Worm (Caenorhabditis elegans) whole organism, dauer: Measurements from ENCODE around the gene F22B5.10.

Experiments
- unc-62 ChIP-seq: sonication (generic microtip); optimal IDR thresholded peaks from 2 replicates; lab custom pipeline; 2017; ENCODE audit warnings: missing biosample characterization, missing genetic modification reagents, missing genetic modification characterization

F22B5.10 gene

ce11 chrII:8446731-8447130 lies 20.2 kb upstream of the F22B5.10 start, which contains the start of gene cut-3:
Gene cut-3, minus strand, starts transcription at chrII:8446831.
- no peak for TF ChIP-seq unc-62 (GFP tag; lab: Kevin White, UChicago)

ce11 chrII:8449660-8450118 lies 17.3 kb upstream of the F22B5.10 start, which contains the start of gene F22B5.4:
Gene F22B5.4, plus strand, starts transcription at chrII:8449710.
- TF ChIP-seq unc-62 (GFP tag; lab: Kevin White, UChicago), result no peak

- no peak for TF ChIP-seq unc-62 (GFP tag; lab: Kevin White, UChicago)
These were observed 16.2 kb upstream of the F22B5.10 start for ce11 chrII:8450750-8451149.

ce11 chrII:8451425-8451824 lies 15.5 kb upstream of the F22B5.10 start:
- no peak for TF ChIP-seq unc-62 (GFP tag; lab: Kevin White, UChicago)

ce11 chrII:8454513-8454912 lies 12.5 kb upstream of the F22B5.10 start, which contains the start of gene F22B5.5:
Gene F22B5.5, minus strand, starts transcription at chrII:8454613.
- no peak for TF ChIP-seq unc-62 (GFP tag; lab: Kevin White, UChicago)

ce11 chrII:8456094-8456493 lies 10.9 kb upstream of the F22B5.10 start, which contains the start of gene F22B5.6:
Gene F22B5.6, minus strand, starts transcription at chrII:8456194.
- no peak for TF ChIP-seq unc-62 (GFP tag; lab: Kevin White, UChicago)

ce11 chrII:8456681-8457389 lies 10.1 kb upstream of the F22B5.10 start:
- no peak for TF ChIP-seq unc-62 (GFP tag; lab: Kevin White, UChicago)

ce11 chrII:8457438-8457837 lies 9.5 kb upstream of the F22B5.10 start, which contains the start of gene zyg-9:
Gene zyg-9, plus strand, starts transcription at chrII:8457818.
- no peak for TF ChIP-seq unc-62 (GFP tag; lab: Kevin White, UChicago)

- TF ChIP-seq unc-62 (GFP tag; lab: Kevin White, UChicago), result no peak
These were observed 2.5 kb upstream of the F22B5.10 start, which contains the start of gene fars-3 for ce11 chrII:8464448-8464898. Gene fars-3, plus strand, starts transcription at chrII:8464848.

ce11 chrII:8467809-8468208 lies 835 bp downstream of the F22B5.10 start, which contains the start of gene M05D6.2:
Gene M05D6.2, plus strand, starts transcription at chrII:8468109.
- no peak for TF ChIP-seq unc-62 (GFP tag; lab: Kevin White, UChicago)

ce11 chrII:8471139-8471538 lies 4.2 kb downstream of the F22B5.10 start, which contains the start of gene M05D6.8:
Gene M05D6.8, minus strand, starts transcription at chrII:8471239.
- no peak for TF ChIP-seq unc-62 (GFP tag; lab: Kevin White, UChicago)

- no peak for TF ChIP-seq unc-62 (GFP tag; lab: Kevin White, UChicago)
These were observed 5.9 kb downstream of the F22B5.10 start for ce11 chrII:8472916-8473315.

ce11 chrII:8475306-8475822 lies 8.4 kb downstream of the F22B5.10 start, which contains the start of the genes M05D6.1 and M05D6.3:
Gene M05D6.1, minus strand, starts transcription at chrII:8475406.
Gene M05D6.3, plus strand, starts transcription at chrII:8475772.
- no peak for TF ChIP-seq unc-62 (GFP tag; lab: Kevin White, UChicago)

ce11 chrII:8479337-8479736 lies 12.4 kb downstream of the F22B5.10 start:
- TF ChIP-seq unc-62 (GFP tag; lab: Kevin White, UChicago), result no peak

ce11 chrII:8480166-8480565 lies 13.2 kb downstream of the F22B5.10 start, which contains the start of gene lact-4:
Gene lact-4, minus strand, starts transcription at chrII:8480478.
- TF ChIP-seq unc-62 (GFP tag; lab: Kevin White, UChicago), result no peak
